Fruit fly (Drosophila melanogaster) S2 (cell line): ENCODE results near the gene CRIF.

ENCODE experiments used
- CG8478 ChIP-seq: fragments of >200 bp; optimal IDR thresholded peaks from 2 replicates; lab custom pipeline; 2018
- CTCF ChIP-seq, 2 experiments: fragments of >200 bp; optimal IDR thresholded peaks; 2 replicates each; lab custom pipeline; 2018

The CRIF gene

DNA sequence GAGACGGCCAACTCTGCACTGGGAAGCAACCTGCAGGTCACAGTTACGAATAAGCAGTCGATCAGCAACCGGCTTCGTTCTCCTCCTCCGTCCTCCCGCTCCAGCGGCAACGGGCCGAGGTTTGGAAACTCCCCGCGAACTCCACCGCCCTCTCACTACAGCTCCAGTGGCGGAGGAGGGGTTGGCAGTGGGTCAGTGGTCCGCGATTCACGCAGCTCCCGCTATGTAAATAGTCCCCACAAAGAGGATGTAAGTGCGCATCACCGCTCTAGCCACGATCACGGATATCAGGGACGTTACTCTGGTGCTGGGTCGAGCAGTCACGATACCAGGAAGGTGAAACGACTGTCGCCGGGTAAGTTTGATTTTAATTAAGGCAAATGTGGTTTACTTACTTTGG, 50.4 kb downstream of the CRIF start:
- TF ChIP-seq CG8478 (lab: Kevin White, UChicago) (no peak), CTCF (optimal IDR thresholded peaks at IDR 0.05; lab: Kevin White, UChicago) (no peak)
